Fruit fly (Drosophila melanogaster) Kc167 (cell line): ENCODE measurements around the gene CG6891.

Source experiments
- Myc ChIP-seq: fragments of >200 bp; optimal IDR thresholded peaks from 2 replicates; lab custom pipeline; 2017; ENCODE audit warnings: missing external identifiers
- insv ChIP-seq: fragments of >200 bp; optimal IDR thresholded peaks from 3 replicates; lab custom pipeline; 2018; ENCODE audit warnings: missing external identifiers
- psq ChIP-seq: fragments of >200 bp; optimal IDR thresholded peaks from 2 replicates; lab custom pipeline; 2017; ENCODE audit warnings: missing external identifiers
- ttk ChIP-seq: sonication (Bioruptor generic); optimal IDR thresholded peaks from 2 replicates; lab custom pipeline; 2017; ENCODE audit warnings: missing external identifiers

DNA sequence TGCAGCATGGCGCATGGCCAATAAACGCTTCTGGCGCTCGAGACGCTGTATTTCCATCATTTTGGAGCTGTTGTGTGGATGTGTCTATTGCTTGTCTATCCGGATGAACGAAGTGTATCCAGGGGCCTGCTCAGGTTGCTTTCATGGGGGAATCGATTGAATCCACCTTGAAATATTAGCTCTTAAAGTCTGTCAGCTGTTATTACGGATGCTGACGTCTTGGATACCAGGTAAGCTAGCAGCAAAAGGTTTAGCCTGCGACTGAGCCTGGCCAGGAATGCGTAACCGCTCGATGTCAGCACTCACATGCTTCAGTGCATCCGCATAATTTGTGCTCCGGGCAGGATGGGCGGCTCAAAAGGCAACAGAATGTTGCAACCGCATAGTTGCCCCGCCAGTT, 26.8 kb upstream of the CG6891 start, which contains the start of gene CG12609:
- TF ChIP-seq insv = no peak
- TF ChIP-seq ttk (lab: Kevin White, UChicago) = no peak
- no peak for TF ChIP-seq psq (lab: Kevin White, UChicago)
- no peak for TF ChIP-seq Myc (lab: Kevin White, UChicago)
